Fruit fly (Drosophila melanogaster) whole organism, embryonic: ENCODE results near the gene CG32278.

ENCODE experiments used
- Atf-2 ChIP-seq: fragments of 200-800 bp; sonication (Bioruptor generic); optimal IDR thresholded peaks from 2 replicates; lab custom pipeline; 2016; ENCODE audit warnings: missing biosample characterization, missing genetic modification characterization
- CG10959 ChIP-seq: fragments of 200-800 bp; sonication (Bioruptor generic); IDR thresholded peaks from 2 replicates; pipeline ENCODE4 v1.3.6; 2022; ENCODE audit warnings: missing biosample characterization, missing genetic modification characterization
- CG12236 ChIP-seq: fragments of 200-800 bp; sonication (Bioruptor generic); optimal IDR thresholded peaks from 2 replicates; lab custom pipeline; 2016; ENCODE audit warnings: missing biosample characterization, missing genetic modification characterization
- CG12659 ChIP-seq: fragments of 200-800 bp; sonication (Bioruptor generic); optimal IDR thresholded peaks from 3 replicates; lab custom pipeline; 2017; ENCODE audit warnings: mild to moderate bottlenecking, missing biosample characterization, missing genetic modification reagents, missing genetic modification characterization
- CG16813 ChIP-seq: fragments of 200-800 bp; sonication (Bioruptor generic); IDR thresholded peaks from 3 replicates; pipeline ENCODE4 v1.3.6; 2022; ENCODE audit warnings: missing biosample characterization, missing genetic modification characterization; ENCODE audit not compliant: partially characterized antibody
- CG1792 ChIP-seq: fragments of 200-800 bp; sonication (Bioruptor generic); optimal IDR thresholded peaks from 2 replicates; lab custom pipeline; 2016; ENCODE audit warnings: missing biosample characterization, missing genetic modification characterization
- CG18262 ChIP-seq: fragments of 200-800 bp; optimal IDR thresholded peaks from 3 replicates; lab custom pipeline; 2019; ENCODE audit warnings: missing biosample characterization, mild to moderate bottlenecking, missing genetic modification characterization, moderate library complexity
- CG2116 ChIP-seq: fragments of 200-800 bp; sonication (Bioruptor generic); optimal IDR thresholded peaks from 3 replicates; lab custom pipeline; 2018; ENCODE audit warnings: missing biosample characterization, mild to moderate bottlenecking, missing genetic modification characterization
- CG2129 ChIP-seq: fragments of 200-800 bp; sonication (Bioruptor generic); IDR thresholded peaks from 2 replicates; pipeline ENCODE4 v1.3.6; 2022; ENCODE audit warnings: missing biosample characterization, missing genetic modification characterization; ENCODE audit not compliant: partially characterized antibody
- CG2678 ChIP-seq: fragments of 200-800 bp; sonication (Bioruptor generic); optimal IDR thresholded peaks from 3 replicates; lab custom pipeline; 2019; ENCODE audit warnings: missing biosample characterization, mild to moderate bottlenecking, missing genetic modification characterization, moderate library complexity
- CG3065 ChIP-seq: fragments of 200-800 bp; sonication (Bioruptor generic); optimal IDR thresholded peaks from 2 replicates; lab custom pipeline; 2016; ENCODE audit warnings: missing biosample characterization, missing genetic modification characterization
- CG34376 ChIP-seq: fragments of 200-800 bp; sonication (Bioruptor generic); optimal IDR thresholded peaks from 2 replicates; lab custom pipeline; 2018; ENCODE audit warnings: missing biosample characterization, mild to moderate bottlenecking, missing genetic modification characterization
- CG3838 ChIP-seq: fragments of 200-800 bp; sonication (Bioruptor generic); optimal IDR thresholded peaks from 3 replicates; lab custom pipeline; 2016; ENCODE audit warnings: missing biosample characterization, missing genetic modification characterization
- CG3995 ChIP-seq: fragments of 200-800 bp; sonication (Bioruptor generic); optimal IDR thresholded peaks from 3 replicates; lab custom pipeline; 2016; ENCODE audit warnings: missing biosample characterization, missing genetic modification characterization
- CG4707 ChIP-seq: fragments of 200-800 bp; sonication (Bioruptor generic); optimal IDR thresholded peaks from 2 replicates; lab custom pipeline; 2018; ENCODE audit warnings: missing biosample characterization, mild to moderate bottlenecking, missing genetic modification characterization, moderate library complexity
- CG8359 ChIP-seq: fragments of 200-800 bp; sonication (Bioruptor generic); optimal IDR thresholded peaks from 2 replicates; lab custom pipeline; 2017; ENCODE audit warnings: missing biosample characterization, mild to moderate bottlenecking, missing genetic modification characterization, borderline replicate concordance
- CG9609 ChIP-seq: fragments of 200-800 bp; sonication (Bioruptor generic); optimal IDR thresholded peaks from 3 replicates; lab custom pipeline; 2016; ENCODE audit warnings: missing biosample characterization, missing genetic modification characterization
- CG9797 ChIP-seq: fragments of 200-800 bp; sonication (Bioruptor generic); optimal IDR thresholded peaks from 3 replicates; lab custom pipeline; 2018; ENCODE audit warnings: missing biosample characterization, mild to moderate bottlenecking, missing genetic modification characterization
- CoRest ChIP-seq: fragments of 200-800 bp; sonication (Bioruptor generic); optimal IDR thresholded peaks from 3 replicates; lab custom pipeline; 2018; ENCODE audit warnings: missing biosample characterization, mild to moderate bottlenecking, missing genetic modification characterization, moderate library complexity
- Dip2 ChIP-seq: fragments of 200-800 bp; sonication (Bioruptor generic); IDR thresholded peaks from 2 replicates; pipeline ENCODE4 v1.3.6; 2022; ENCODE audit warnings: missing biosample characterization, missing genetic modification characterization
- Drgx ChIP-seq: fragments of 200-800 bp; sonication (Bioruptor generic); IDR thresholded peaks from 2 replicates; pipeline ENCODE4 v1.3.6; 2022; ENCODE audit warnings: missing biosample characterization, missing genetic modification characterization
- Eip74EF ChIP-seq, 2 experiments: fragments of 200-800 bp in 1 of 2; fragments of >200 bp in 1 of 2; sonication (Bioruptor generic) in 1 of 2; optimal IDR thresholded peaks; 2 replicates each; lab custom pipeline; 2017 to 2019; ENCODE audit warnings: missing biosample characterization in 2 of 2, missing genetic modification characterization in 2 of 2, mild to moderate bottlenecking in 1 of 2, moderate library complexity in 1 of 2
- Gsc ChIP-seq: fragments of 200-800 bp; sonication (Bioruptor generic); IDR thresholded peaks from 2 replicates; pipeline ENCODE4 v1.3.6; 2022; ENCODE audit warnings: missing biosample characterization, missing genetic modification characterization
- HHEX ChIP-seq: fragments of 200-800 bp; sonication (Bioruptor generic); optimal IDR thresholded peaks from 3 replicates; lab custom pipeline; 2017; ENCODE audit warnings: missing biosample characterization, mild to moderate bottlenecking, missing genetic modification characterization, missing genetic modification reagents
- Jarid2 ChIP-seq: fragments of 200-800 bp; sonication (Bioruptor generic); optimal IDR thresholded peaks from 3 replicates; lab custom pipeline; 2017; ENCODE audit warnings: mild to moderate bottlenecking, missing biosample characterization, missing genetic modification reagents, missing genetic modification characterization
- Med ChIP-seq: fragments of 200-800 bp; sonication (Bioruptor generic); peaks from one replicate; lab custom pipeline; 2016; ENCODE audit warnings: missing biosample characterization, missing genetic modification characterization, mild to moderate bottlenecking, inconsistent platforms, moderate library complexity
- NFAT ChIP-seq: fragments of 200-800 bp; sonication (Bioruptor generic); IDR thresholded peaks from 2 replicates; pipeline ENCODE4 v1.3.6; 2022; ENCODE audit warnings: missing biosample characterization, missing genetic modification characterization
- Opbp ChIP-seq: fragments of 200-800 bp; sonication (Bioruptor generic); IDR thresholded peaks from 3 replicates; pipeline ENCODE4 v1.3.6; 2022; ENCODE audit warnings: missing biosample characterization, missing genetic modification characterization; ENCODE audit not compliant: partially characterized antibody
- Pdp1 ChIP-seq, 2 experiments: fragments of 200-800 bp; sonication (Bioruptor generic); optimal IDR thresholded peaks; 3 replicates each; lab custom pipeline; 2016; ENCODE audit warnings: missing biosample characterization in 2 of 2, missing genetic modification characterization in 2 of 2, mild to moderate bottlenecking in 1 of 2, moderate library complexity in 1 of 2
- Sox102F ChIP-seq: fragments of 200-800 bp; sonication (Bioruptor generic); optimal IDR thresholded peaks from 2 replicates; lab custom pipeline; 2018; ENCODE audit warnings: missing biosample characterization, mild to moderate bottlenecking, missing genetic modification characterization, moderate library complexity
- Trl ChIP-seq, 3 experiments: fragments of >200 bp in 2 of 3; fragments of 200-800 bp in 1 of 3; sonication (Bioruptor generic) in 1 of 3; optimal IDR thresholded peaks; 2 replicates in 1 of 3; 3 replicates in 2 of 3; lab custom pipeline; 2016 to 2017; ENCODE audit warnings: missing biosample characterization in 1 of 3, missing genetic modification characterization in 1 of 3
- ash1 ChIP-seq: fragments of 200-800 bp; sonication (Bioruptor generic); optimal IDR thresholded peaks from 2 replicates; lab custom pipeline; 2018; ENCODE audit warnings: missing biosample characterization, mild to moderate bottlenecking, missing genetic modification characterization
- crol ChIP-seq: fragments of 200-800 bp; sonication (Bioruptor generic); IDR thresholded peaks from 2 replicates; pipeline ENCODE4 v1.3.6; 2022; ENCODE audit warnings: missing biosample characterization, missing genetic modification characterization
- dmrt11E ChIP-seq: fragments of 200-800 bp; sonication (Bioruptor generic); optimal IDR thresholded peaks from 3 replicates; lab custom pipeline; 2018; ENCODE audit warnings: missing biosample characterization, mild to moderate bottlenecking, missing genetic modification characterization, moderate library complexity
- dysf ChIP-seq: fragments of 200-800 bp; sonication (Bioruptor generic); IDR thresholded peaks from 3 replicates; pipeline ENCODE4 v1.3.6; 2022; ENCODE audit warnings: missing biosample characterization, missing genetic modification characterization
- esg ChIP-seq: fragments of 200-800 bp; sonication (Bioruptor generic); conservative IDR thresholded peaks from 2 replicates; pipeline ENCODE4 v1.3.6; 2022; ENCODE audit warnings: missing biosample characterization, missing genetic modification characterization
- exex ChIP-seq: fragments of 200-800 bp; sonication (Bioruptor generic); optimal IDR thresholded peaks from 4 replicates; lab custom pipeline; 2018; ENCODE audit warnings: missing biosample characterization, mild to moderate bottlenecking, missing genetic modification characterization, moderate library complexity
- fd64A ChIP-seq: fragments of 200-800 bp; sonication (Bioruptor generic); optimal IDR thresholded peaks from 3 replicates; lab custom pipeline; 2018; ENCODE audit warnings: missing biosample characterization, mild to moderate bottlenecking, missing genetic modification characterization
- ftz-f1 ChIP-seq: fragments of 200-800 bp; sonication (Bioruptor generic); optimal IDR thresholded peaks from 2 replicates; lab custom pipeline; 2016; ENCODE audit warnings: missing biosample characterization, missing genetic modification characterization
- gce ChIP-seq: fragments of 200-800 bp; sonication (Bioruptor generic); IDR thresholded peaks from 3 replicates; pipeline ENCODE4 v1.3.6; 2022; ENCODE audit warnings: missing biosample characterization, missing genetic modification characterization
- gem ChIP-seq: fragments of 200-800 bp; sonication (Bioruptor generic); optimal IDR thresholded peaks from 2 replicates; lab custom pipeline; 2019; ENCODE audit warnings: missing biosample characterization, mild to moderate bottlenecking, missing genetic modification characterization, moderate library complexity
- gsb-n ChIP-seq: fragments of 200-800 bp; sonication (Bioruptor generic); optimal IDR thresholded peaks from 3 replicates; lab custom pipeline; 2018; ENCODE audit warnings: missing biosample characterization, mild to moderate bottlenecking, missing genetic modification characterization
- kay ChIP-seq: fragments of 200-800 bp; sonication (Bioruptor generic); optimal IDR thresholded peaks from 2 replicates; lab custom pipeline; 2016; ENCODE audit warnings: missing biosample characterization, missing genetic modification characterization
- rib ChIP-seq: fragments of 200-800 bp; sonication (Bioruptor generic); IDR thresholded peaks from 2 replicates; pipeline ENCODE4 v1.3.6; 2022; ENCODE audit warnings: missing biosample characterization, missing genetic modification characterization
- so ChIP-seq: fragments of 200-800 bp; sonication (Bioruptor generic); IDR thresholded peaks from 3 replicates; pipeline ENCODE4 v1.3.6; 2022; ENCODE audit warnings: missing biosample characterization, missing genetic modification characterization
- stc ChIP-seq: fragments of 200-800 bp; sonication (Bioruptor generic); IDR thresholded peaks from 2 replicates; pipeline ENCODE4 v1.3.6; 2022; ENCODE audit warnings: missing biosample characterization, missing genetic modification characterization
- stwl ChIP-seq: fragments of 200-800 bp; sonication (Bioruptor generic); optimal IDR thresholded peaks from 3 replicates; lab custom pipeline; 2018; ENCODE audit warnings: missing biosample characterization, mild to moderate bottlenecking, missing genetic modification characterization, moderate library complexity
- sug ChIP-seq: fragments of 200-800 bp; optimal IDR thresholded peaks from 2 replicates; lab custom pipeline; 2019; ENCODE audit warnings: missing biosample characterization, mild to moderate bottlenecking, missing genetic modification characterization, moderate library complexity
- twi ChIP-seq: fragments of 200-800 bp; optimal IDR thresholded peaks from 2 replicates; lab custom pipeline; 2019; ENCODE audit warnings: missing biosample characterization, mild to moderate bottlenecking, missing genetic modification characterization, moderate library complexity
- zen2 ChIP-seq: fragments of 200-800 bp; sonication (Bioruptor generic); IDR thresholded peaks from 3 replicates; pipeline ENCODE4 v1.3.6; 2022; ENCODE audit warnings: missing biosample characterization, missing genetic modification characterization; ENCODE audit not compliant: partially characterized antibody

The CG32278 gene

DNA sequence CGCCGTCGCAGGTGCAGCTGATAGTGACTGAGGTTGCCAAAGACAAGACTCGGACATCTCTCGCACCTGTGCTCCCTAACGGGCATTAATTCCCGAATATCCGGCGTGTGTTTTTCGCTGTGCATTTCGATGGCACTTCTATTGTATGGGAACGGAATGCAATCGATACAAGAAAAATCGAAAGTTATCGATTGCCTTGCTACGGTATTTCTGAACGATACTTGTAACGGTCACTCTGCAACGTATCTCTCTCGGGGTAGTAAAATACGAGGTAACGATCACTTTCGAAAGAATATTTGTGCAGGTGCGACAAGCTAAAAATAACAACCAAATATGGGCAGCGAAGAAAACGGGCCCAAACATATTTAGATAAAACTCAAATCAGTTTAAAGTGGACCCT lies 4.1 kb upstream of the CG32278 start, which contains the start of gene CG32280 (continued):
- no peak for TF ChIP-seq Eip74EF (GFP tag; optimal IDR thresholded peaks at IDR 0.05; lab: Kevin White, UChicago)
- peak; percentile 47 for TF ChIP-seq HHEX (GFP tag; lab: Kevin White, UChicago)
- 0 out of 3 replicates have a peak, but pooled peaks have one; percentile 32 for TF ChIP-seq so (GFP tag; lab: Robert Waterston, UW)
- no peak for TF ChIP-seq Gsc
- TF ChIP-seq CG12659 (GFP tag; lab: Kevin White, UChicago): peak; percentile 65
- TF ChIP-seq zen2 (GFP tag; lab: Robert Waterston, UW): peak; percentile 92
- TF ChIP-seq NFAT (GFP tag; lab: Robert Waterston, UW): peak; percentile 40; the same call in 1 of the 2 replicates
- peak; percentile 87 for TF ChIP-seq Med
- TF ChIP-seq Jarid2: no peak
- peak; percentile 77 for TF ChIP-seq CG3995 (GFP tag; lab: Kevin White, UChicago)
- peak; percentile 87; the same call in 2 of the 3 replicates for TF ChIP-seq Opbp (GFP tag; lab: Robert Waterston, UW)
- peak; percentile 65 for TF ChIP-seq stwl (tag; lab: Kevin White, UChicago)
- peak; percentile 82 for TF ChIP-seq CG16813 (GFP tag; lab: Robert Waterston, UW)
- peak; percentile 77 for TF ChIP-seq CG9797 (GFP tag; lab: Kevin White, UChicago)
- no peak for TF ChIP-seq CG3838 (GFP tag; lab: Kevin White, UChicago)
- TF ChIP-seq Pdp1 (GFP tag; optimal IDR thresholded peaks at IDR 0.05; lab: Kevin White, UChicago): peak in 1 of 2 experiments; percentile 49
- TF ChIP-seq CG18262 (tag; lab: Kevin White, UChicago): no peak
- TF ChIP-seq CG10959 (GFP tag; lab: Robert Waterston, UW): no peak
- no peak for TF ChIP-seq stc
- no peak for TF ChIP-seq Drgx (GFP tag; lab: Robert Waterston, UW)
- TF ChIP-seq kay (GFP tag; lab: Kevin White, UChicago): no peak
- no peak for TF ChIP-seq esg (GFP tag; lab: Robert Waterston, UW)
- TF ChIP-seq fd64A (GFP tag; lab: Kevin White, UChicago): no peak
- TF ChIP-seq Atf-2 (GFP tag; lab: Kevin White, UChicago): no peak
- TF ChIP-seq CG2129 (GFP tag; lab: Robert Waterston, UW): peak; percentile 76
- no peak for TF ChIP-seq Sox102F (GFP tag; lab: Kevin White, UChicago)
- TF ChIP-seq sug (tag; lab: Kevin White, UChicago): peak; percentile 22

dm6 chr3L:3165399-3165798 lies 3.7 kb upstream of the CG32278 start:
- TF ChIP-seq CG2678 (tag; lab: Kevin White, UChicago): no peak
- TF ChIP-seq CG34376 (GFP tag; lab: Kevin White, UChicago): peak; percentile 26
- TF ChIP-seq gce (GFP tag; lab: Robert Waterston, UW): no peak
- TF ChIP-seq CG2116 (GFP tag; lab: Kevin White, UChicago): no peak
- no peak for TF ChIP-seq dysf (GFP tag; lab: Robert Waterston, UW)
- TF ChIP-seq ftz-f1 (GFP tag; lab: Kevin White, UChicago): peak; percentile 52
- no peak for TF ChIP-seq CG1792
- peak; percentile 85 for TF ChIP-seq CG3065 (GFP tag; lab: Kevin White, UChicago)
- no peak for TF ChIP-seq gem (tag; lab: Kevin White, UChicago)
- no peak for TF ChIP-seq CG9609
- TF ChIP-seq rib (GFP tag; lab: Robert Waterston, UW): 0 out of 2 replicates have a peak, but pooled peaks have one; percentile 9
- TF ChIP-seq crol (GFP tag; lab: Robert Waterston, UW): peak; percentile 66
- no peak for TF ChIP-seq exex
- TF ChIP-seq CG12236 (GFP tag; lab: Kevin White, UChicago): no peak
- no peak for TF ChIP-seq Trl (optimal IDR thresholded peaks at IDR 0.05; lab: Kevin White, UChicago)
- TF ChIP-seq Trl (GFP tag; optimal IDR thresholded peaks at IDR 0.05; lab: Kevin White, UChicago): no peak
- TF ChIP-seq CoRest (tag; lab: Kevin White, UChicago): no peak
- TF ChIP-seq twi (tag; lab: Kevin White, UChicago): peak; percentile 56
- no peak for TF ChIP-seq gsb-n (tag; lab: Kevin White, UChicago)
- no peak for TF ChIP-seq dmrt11E (tag; lab: Kevin White, UChicago)
- TF ChIP-seq Dip2 (GFP tag; lab: Robert Waterston, UW): no peak
- TF ChIP-seq CG8359 (GFP tag; lab: Kevin White, UChicago): no peak
- TF ChIP-seq ash1 (GFP tag; lab: Kevin White, UChicago): no peak
- no peak for TF ChIP-seq CG4707 (GFP tag; lab: Kevin White, UChicago)
